Worm (Caenorhabditis elegans) whole organism, young adult: ENCODE data around the gene F42A9.11.

Source experiments
- F22D6.2 ChIP-seq: sonication (generic microtip); optimal IDR thresholded peaks from 2 replicates; lab custom pipeline; 2016; ENCODE audit warnings: mild to moderate bottlenecking, missing genetic modification characterization, missing compliant biosample characterization
- F39B2.1 ChIP-seq: fragments of 200-800 bp; sonication (Bioruptor generic); IDR thresholded peaks from 2 replicates; pipeline ENCODE4 v1.3.6; 2022; ENCODE audit warnings: missing genetic modification reagents, missing genetic modification characterization, missing compliant biosample characterization
- F52B5.7 ChIP-seq: sonication (generic microtip); optimal IDR thresholded peaks from 2 replicates; lab custom pipeline; 2016; ENCODE audit warnings: mild to moderate bottlenecking, missing genetic modification characterization, missing compliant biosample characterization
- T26A5.8 ChIP-seq: sonication (generic microtip); optimal IDR thresholded peaks from 2 replicates; lab custom pipeline; 2016; ENCODE audit warnings: missing genetic modification characterization, missing compliant biosample characterization
- Y53F4B.3 ChIP-seq: fragments of 200-800 bp; sonication (Bioruptor generic); IDR thresholded peaks from 2 replicates; pipeline ENCODE4 v1.3.6; 2022; ENCODE audit warnings: missing genetic modification reagents, missing genetic modification characterization, missing compliant biosample characterization
- Y67H2A.10 ChIP-seq: fragments of 200-800 bp; sonication (Bioruptor generic); conservative IDR thresholded peaks from 2 replicates; pipeline ENCODE4 v1.3.6; 2022; ENCODE audit warnings: missing genetic modification reagents, missing genetic modification characterization, missing compliant biosample characterization
- ama-1 ChIP-seq, 3 experiments: fragments of 150-350 bp in 1 of 3; sonication (generic microtip) in 2 of 3; optimal IDR thresholded peaks; 2 replicates each; lab custom pipeline; 2014 to 2018; ENCODE audit warnings: missing biosample characterization in 2 of 3, missing genetic modification characterization in 2 of 3, missing genetic modification reagents in 2 of 3
- ceh-79 ChIP-seq: sonication (generic microtip); optimal IDR thresholded peaks from 2 replicates; lab custom pipeline; 2017; ENCODE audit warnings: mild to moderate bottlenecking, missing genetic modification characterization, missing compliant biosample characterization
- egl-18 ChIP-seq: fragments of 200-800 bp; sonication (Bioruptor generic); IDR thresholded peaks from 2 replicates; pipeline ENCODE4 v1.3.6; 2022; ENCODE audit warnings: missing genetic modification reagents, missing genetic modification characterization, missing compliant biosample characterization
- gei-17 ChIP-seq: fragments of 200-800 bp; sonication (Bioruptor generic); optimal IDR thresholded peaks from 2 replicates; lab custom pipeline; 2018; ENCODE audit warnings: mild to moderate bottlenecking, missing genetic modification characterization, missing compliant biosample characterization
- hsf-1 ChIP-seq: fragments of 200-800 bp; sonication (Bioruptor generic); IDR thresholded peaks from 2 replicates; pipeline ENCODE4 v1.3.6; 2022; ENCODE audit warnings: missing genetic modification reagents, missing genetic modification characterization, missing compliant biosample characterization
- lsl-1 ChIP-seq: fragments of 200-800 bp; sonication (Bioruptor generic); optimal IDR thresholded peaks from 2 replicates; lab custom pipeline; 2018; ENCODE audit warnings: mild to moderate bottlenecking, missing genetic modification characterization, moderate library complexity, missing compliant biosample characterization
- nfyb-1 ChIP-seq: fragments of 200-800 bp; sonication (Bioruptor generic); IDR thresholded peaks from 2 replicates; pipeline ENCODE4 v1.3.6; 2022; ENCODE audit warnings: missing genetic modification reagents, missing genetic modification characterization, missing compliant biosample characterization
- nhr-27 ChIP-seq: fragments of 200-800 bp; sonication (Bioruptor generic); optimal IDR thresholded peaks from 2 replicates; lab custom pipeline; 2018; ENCODE audit warnings: mild to moderate bottlenecking, missing genetic modification characterization, moderate library complexity, missing compliant biosample characterization
- ztf-28 ChIP-seq: fragments of 200-800 bp; sonication (Bioruptor generic); IDR thresholded peaks from 2 replicates; pipeline ENCODE4 v1.3.6; 2022; ENCODE audit warnings: missing genetic modification reagents, missing genetic modification characterization, missing compliant biosample characterization

The F42A9.11 gene

ce11 chrIV:8668635-8669034, 41.2 kb downstream of the F42A9.11 start, which contains the start of gene cdh-5:
Gene cdh-5, plus strand, starts transcription at chrIV:8668935.
- no peak for TF ChIP-seq F39B2.1 (GFP tag; lab: Robert Waterston, UW)
- no peak for TF ChIP-seq nhr-27
- TF ChIP-seq F52B5.7 (tag; lab: Kevin White, UChicago) = no peak
- TF ChIP-seq, all 124 proteins: peak for 0

- TF ChIP-seq ceh-79 (no peak), hsf-1 (GFP tag; lab: Robert Waterston, UW) (no peak), nfyb-1 (GFP tag; lab: Robert Waterston, UW) (no peak), gei-17 (GFP tag; lab: Kevin White, UChicago) (no peak)
These were observed 46.4 kb downstream of the F42A9.11 start for ce11 chrIV:8673733-8674375.

ce11 chrIV:8677303-8677702, 49.9 kb downstream of the F42A9.11 start, which contains the start of gene F08B4.8:
Gene F08B4.8, plus strand, starts transcription at chrIV:8677603.
- TF ChIP-seq F39B2.1 (GFP tag; lab: Robert Waterston, UW) (no peak), egl-18 (no peak), nhr-27 (no peak), T26A5.8 (tag; lab: Kevin White, UChicago) (no peak), Y53F4B.3 (GFP tag; lab: Robert Waterston, UW) (no peak), Y67H2A.10 (GFP tag; lab: Robert Waterston, UW) (no peak), F22D6.2 (tag; lab: Kevin White, UChicago) (no peak), lsl-1 (no peak), ztf-28 (no peak), ama-1 (optimal IDR thresholded peaks at IDR 0.05; lab: Kevin White, UChicago) (no peak), ama-1 (GFP tag; optimal IDR thresholded peaks at IDR 0.05; lab: Kevin White, UChicago) (no peak)
